Worm (Caenorhabditis elegans): ENCODE data around the gene T02H6.5.

- TF ChIP-seq flt-1 (GFP tag; IDR thresholded peaks at IDR 0.05): no peak
- no peak for TF ChIP-seq med-1 (GFP tag; optimal IDR thresholded peaks at IDR 0.05; ENCODE audit: insufficient read depth)
- TF ChIP-seq ztf-29 (GFP tag; IDR thresholded peaks at IDR 0.05): no peak
- TF ChIP-seq cog-1 (tag; optimal IDR thresholded peaks at IDR 0.05): no peak
- no peak for TF ChIP-seq T22C8.4 (GFP tag; IDR thresholded peaks at IDR 0.05)
- no peak for TF ChIP-seq ref-1 (GFP tag; conservative IDR thresholded peaks at IDR 0.05)
- TF ChIP-seq tab-1 (GFP tag; IDR thresholded peaks at IDR 0.05): no peak
Measured at ce11 chrII:721931-722330, 37.0 kb downstream of the T02H6.5 start.
